Worm (Caenorhabditis elegans) whole organism, L4/young adult: ENCODE measurements around the gene Y60A9.3.

Experiments used
- W03F9.2 ChIP-seq: fragments of 150-350 bp; optimal IDR thresholded peaks from 2 replicates; lab custom pipeline; 2014; ENCODE audit warnings: missing biosample characterization, missing genetic modification characterization
- him-1 ChIP-seq: sonication (generic microtip); optimal IDR thresholded peaks from 2 replicates; lab custom pipeline; 2016; ENCODE audit warnings: missing genotype, missing genetic modification reagents, missing genetic modification characterization, missing compliant biosample characterization

DNA sequence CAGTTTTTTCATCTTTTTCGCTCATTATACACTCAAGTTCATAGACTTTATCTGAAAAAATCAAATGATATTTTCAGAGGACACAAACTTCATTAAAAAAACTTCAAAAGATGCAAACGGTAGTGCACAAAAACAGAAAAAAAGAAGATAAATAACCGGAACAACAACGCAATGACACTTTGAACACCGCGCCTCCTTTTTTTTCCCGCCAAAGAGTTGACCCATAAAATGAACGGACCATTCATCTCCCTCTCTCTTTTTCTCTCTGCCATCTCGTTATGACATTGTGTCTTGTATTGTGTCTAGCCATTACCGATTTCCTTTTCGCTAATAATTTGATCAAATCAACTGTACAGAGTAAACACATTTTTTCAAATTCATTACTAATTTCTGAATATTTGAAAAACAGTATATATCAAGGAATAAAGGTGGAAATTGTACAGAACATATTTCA lies 38.5 kb downstream of the Y60A9.3 start, which contains the start of gene F23D12.2:
- TF ChIP-seq him-1 (tag; lab: Kevin White, UChicago) (no peak), W03F9.2 (tag; lab: Kevin White, UChicago) (no peak)
